Worm (Caenorhabditis elegans) whole organism, L3 larva: Measurements from ENCODE around the gene ugt-62.
A peak's percentile ranks its signal among the peaks of the same experiment; 100 is the strongest.

ENCODE experiments used
- R02D3.7 ChIP-seq: fragments of 150-350 bp; optimal IDR thresholded peaks from 2 replicates; lab custom pipeline; 2014; ENCODE audit warnings: missing biosample characterization, missing genetic modification characterization
- ZK546.5 ChIP-seq: sonication (generic microtip); optimal IDR thresholded peaks from 2 replicates; lab custom pipeline; 2017; ENCODE audit warnings: missing biosample characterization, missing genetic modification characterization
- aly-2 ChIP-seq: fragments of 150-350 bp; optimal IDR thresholded peaks from 2 replicates; lab custom pipeline; 2014; ENCODE audit warnings: missing biosample characterization, missing genetic modification characterization
- ama-1 ChIP-seq: fragments of 150-350 bp; optimal IDR thresholded peaks from 2 replicates; lab custom pipeline; 2018
- ceh-16 ChIP-seq: sonication (generic microtip); optimal IDR thresholded peaks from 2 replicates; lab custom pipeline; 2017; ENCODE audit warnings: missing biosample characterization, missing genetic modification characterization
- ceh-28 ChIP-seq: fragments of 150-350 bp; optimal IDR thresholded peaks from 2 replicates; lab custom pipeline; 2014; ENCODE audit warnings: missing biosample characterization, missing genetic modification reagents, missing genetic modification characterization
- daf-12 ChIP-seq: fragments of 150-350 bp; optimal IDR thresholded peaks from 2 replicates; lab custom pipeline; 2014; ENCODE audit warnings: missing biosample characterization, missing genetic modification reagents, missing genetic modification characterization
- egl-27 ChIP-seq: sonication (generic microtip); optimal IDR thresholded peaks from 4 replicates; lab custom pipeline; 2017; ENCODE audit warnings: missing biosample characterization, missing genetic modification reagents, missing genetic modification characterization
- elt-1 ChIP-seq: fragments of 150-350 bp; optimal IDR thresholded peaks from 2 replicates; lab custom pipeline; 2014; ENCODE audit warnings: missing biosample characterization, missing genetic modification characterization
- elt-2 ChIP-seq: sonication (generic microtip); optimal IDR thresholded peaks from 2 replicates; lab custom pipeline; 2016; ENCODE audit warnings: missing genetic modification reagents, mild to moderate bottlenecking, missing genetic modification characterization, missing compliant biosample characterization
- elt-3 ChIP-seq, 3 experiments: fragments of 150-350 bp in 1 of 3; sonication (generic microtip) in 2 of 3; optimal IDR thresholded peaks; 2 replicates in 2 of 3; 4 replicates in 1 of 3; lab custom pipeline; 2014 to 2017; ENCODE audit warnings: missing biosample characterization in 3 of 3, missing genetic modification characterization in 3 of 3
- eor-1 ChIP-seq, 2 experiments: fragments of 150-350 bp; optimal IDR thresholded peaks; 2 replicates each; lab custom pipeline; 2014 to 2018; ENCODE audit warnings: missing biosample characterization in 2 of 2, missing genetic modification characterization in 2 of 2
- fkh-10 ChIP-seq: sonication (generic microtip); optimal IDR thresholded peaks from 2 replicates; lab custom pipeline; 2017; ENCODE audit warnings: missing biosample characterization, missing genetic modification reagents, missing genetic modification characterization
- fkh-2 ChIP-seq: fragments of 150-350 bp; optimal IDR thresholded peaks from 2 replicates; lab custom pipeline; 2014; ENCODE audit warnings: missing biosample characterization, missing genetic modification reagents, missing genetic modification characterization
- fos-1 ChIP-seq: fragments of 150-350 bp; optimal IDR thresholded peaks from 2 replicates; lab custom pipeline; 2014; ENCODE audit warnings: missing biosample characterization, missing genetic modification characterization
- hmg-11 ChIP-seq: sonication (generic microtip); optimal IDR thresholded peaks from 2 replicates; lab custom pipeline; 2016; ENCODE audit warnings: missing genetic modification characterization, missing compliant biosample characterization
- jun-1 ChIP-seq: fragments of 150-350 bp; optimal IDR thresholded peaks from 2 replicates; lab custom pipeline; 2014; ENCODE audit warnings: missing biosample characterization, missing genetic modification reagents, missing genetic modification characterization
- lin-15B ChIP-seq: fragments of 150-350 bp; optimal IDR thresholded peaks from 2 replicates; lab custom pipeline; 2014; ENCODE audit warnings: missing biosample characterization, missing genetic modification characterization
- lin-39 ChIP-seq: fragments of 150-350 bp; optimal IDR thresholded peaks from 2 replicates; lab custom pipeline; 2018; ENCODE audit warnings: missing biosample characterization, missing genetic modification reagents, missing genetic modification characterization
- lsy-12 ChIP-seq: sonication (generic microtip); optimal IDR thresholded peaks from 2 replicates; lab custom pipeline; 2016; ENCODE audit warnings: mild to moderate bottlenecking, missing genetic modification characterization, missing compliant biosample characterization
- mdl-1 ChIP-seq: fragments of 150-350 bp; optimal IDR thresholded peaks from 2 replicates; lab custom pipeline; 2014; ENCODE audit warnings: missing biosample characterization, missing genetic modification characterization
- mml-1 ChIP-seq: fragments of 150-350 bp; sonication (generic microtip); optimal IDR thresholded peaks from 3 replicates; lab custom pipeline; 2014; ENCODE audit warnings: missing biosample characterization, missing genetic modification characterization
- nfya-1 ChIP-seq: sonication (generic microtip); optimal IDR thresholded peaks from 2 replicates; lab custom pipeline; 2017; ENCODE audit warnings: missing genetic modification characterization, mild to moderate bottlenecking, missing compliant biosample characterization, antibody characterized with exemption, moderate library complexity; ENCODE audit not compliant: insufficient read depth
- nhr-11 ChIP-seq: fragments of 150-350 bp; optimal IDR thresholded peaks from 2 replicates; lab custom pipeline; 2014; ENCODE audit warnings: missing biosample characterization, missing genetic modification characterization
- nhr-12 ChIP-seq: fragments of 150-350 bp; optimal IDR thresholded peaks from 2 replicates; lab custom pipeline; 2014; ENCODE audit warnings: missing biosample characterization, missing genetic modification characterization
- nhr-23 ChIP-seq: fragments of 150-350 bp; optimal IDR thresholded peaks from 2 replicates; lab custom pipeline; 2014; ENCODE audit warnings: missing biosample characterization, missing genetic modification reagents, missing genetic modification characterization
- nhr-237 ChIP-seq: fragments of 150-350 bp; optimal IDR thresholded peaks from 2 replicates; lab custom pipeline; 2014; ENCODE audit warnings: missing biosample characterization, missing genetic modification characterization
- nhr-25 ChIP-seq: sonication (generic microtip); optimal IDR thresholded peaks from 2 replicates; lab custom pipeline; 2017; ENCODE audit warnings: missing biosample characterization, missing genetic modification characterization
- nhr-28 ChIP-seq: fragments of 150-350 bp; optimal IDR thresholded peaks from 2 replicates; lab custom pipeline; 2014; ENCODE audit warnings: missing biosample characterization, missing genetic modification characterization
- nhr-43 ChIP-seq: sonication (generic microtip); optimal IDR thresholded peaks from 2 replicates; lab custom pipeline; 2016; ENCODE audit warnings: mild to moderate bottlenecking, missing genetic modification characterization, missing compliant biosample characterization; ENCODE audit not compliant: poor library complexity, severe bottlenecking
- nhr-67 ChIP-seq: fragments of 150-350 bp; optimal IDR thresholded peaks from 2 replicates; lab custom pipeline; 2014; ENCODE audit warnings: missing biosample characterization, missing genetic modification characterization
- nhr-76 ChIP-seq: fragments of 150-350 bp; sonication (generic microtip); optimal IDR thresholded peaks from 5 replicates; lab custom pipeline; 2014; ENCODE audit warnings: missing biosample characterization, missing genetic modification characterization
- nhr-77 ChIP-seq: fragments of 150-350 bp; optimal IDR thresholded peaks from 2 replicates; lab custom pipeline; 2014; ENCODE audit warnings: missing biosample characterization, missing genetic modification characterization
- pha-4 ChIP-seq: fragments of 150-350 bp; optimal IDR thresholded peaks from 2 replicates; lab custom pipeline; 2014; ENCODE audit warnings: missing biosample characterization, missing genetic modification reagents, missing genetic modification characterization
- pqm-1 ChIP-seq: fragments of 150-350 bp; optimal IDR thresholded peaks from 2 replicates; lab custom pipeline; 2017; ENCODE audit warnings: missing biosample characterization, missing genetic modification characterization, inconsistent platforms
- sea-2 ChIP-seq: fragments of 150-350 bp; sonication (generic microtip); optimal IDR thresholded peaks from 4 replicates; lab custom pipeline; 2014; ENCODE audit warnings: missing biosample characterization, missing genetic modification reagents, missing genetic modification characterization
- skn-1 ChIP-seq: fragments of 150-350 bp; optimal IDR thresholded peaks from 2 replicates; lab custom pipeline; 2014; ENCODE audit warnings: missing biosample characterization, missing genetic modification characterization
- snpc-4 ChIP-seq: fragments of 150-350 bp; optimal IDR thresholded peaks from 2 replicates; lab custom pipeline; 2014; ENCODE audit warnings: missing biosample characterization, missing genetic modification characterization
- tbx-2 ChIP-seq: sonication (generic microtip); optimal IDR thresholded peaks from 2 replicates; lab custom pipeline; 2016; ENCODE audit warnings: mild to moderate bottlenecking, missing genetic modification characterization, missing compliant biosample characterization
- unc-39 ChIP-seq: sonication (generic microtip); optimal IDR thresholded peaks from 4 replicates; lab custom pipeline; 2017; ENCODE audit warnings: missing biosample characterization, missing genetic modification characterization
- unc-62 ChIP-seq: fragments of 150-350 bp; sonication (generic microtip); optimal IDR thresholded peaks from 4 replicates; lab custom pipeline; 2014; ENCODE audit warnings: missing biosample characterization, missing genetic modification reagents, missing genetic modification characterization
- zag-1 ChIP-seq: fragments of 150-350 bp; optimal IDR thresholded peaks from 2 replicates; lab custom pipeline; 2014; ENCODE audit warnings: missing biosample characterization, missing genetic modification characterization
- ztf-11 ChIP-seq: fragments of 150-350 bp; optimal IDR thresholded peaks from 2 replicates; lab custom pipeline; 2014; ENCODE audit warnings: missing biosample characterization, missing genetic modification characterization
- ztf-4 ChIP-seq: fragments of 150-350 bp; optimal IDR thresholded peaks from 2 replicates; lab custom pipeline; 2014; ENCODE audit warnings: missing biosample characterization, missing genetic modification characterization

ugt-62 gene

ce11 chrIII:4496085-4496484, 44.3 kb downstream of the ugt-62 start:
- TF ChIP-seq nhr-23 (tag; lab: Kevin White, UChicago): peak; percentile 58
- TF ChIP-seq jun-1 (tag; lab: Kevin White, UChicago): peak; percentile 52
- no peak for TF ChIP-seq skn-1 (tag; lab: Kevin White, UChicago)
- no peak for TF ChIP-seq lin-39 (tag; lab: Kevin White, UChicago)
- no peak for TF ChIP-seq zag-1
- TF ChIP-seq pqm-1 (tag; lab: Kevin White, UChicago): peak; percentile 81
- TF ChIP-seq pha-4: peak; percentile 4
- TF ChIP-seq elt-3 (tag; optimal IDR thresholded peaks at IDR 0.05; lab: Kevin White, UChicago): peak; percentile 6 to 53 (median 38)
- peak; percentile 15 for TF ChIP-seq lsy-12 (tag; lab: Kevin White, UChicago)
- TF ChIP-seq nhr-43 (tag; lab: Kevin White, UChicago): peak; percentile 44
- TF ChIP-seq nhr-25 (tag; lab: Kevin White, UChicago): peak; percentile 19
- TF ChIP-seq nhr-67: no peak
- TF ChIP-seq elt-2 (tag; lab: Kevin White, UChicago): peak; percentile 91

- TF ChIP-seq nfya-1 (peak; percentile 18), tbx-2 (tag; lab: Kevin White, UChicago) (no peak)
- TF ChIP-seq, all 47 proteins: peak for 1
These were observed 44.7 kb downstream of the ugt-62 start for ce11 chrIII:4495685-4496084.

- TF ChIP-seq elt-1 (tag; lab: Kevin White, UChicago) (peak; percentile 77), unc-39 (tag; lab: Kevin White, UChicago) (no peak), nhr-28 (tag; lab: Kevin White, UChicago) (no peak), nhr-25 (tag; lab: Kevin White, UChicago) (peak; percentile 68), sea-2 (no peak), unc-62 (GFP tag; lab: Kevin White, UChicago) (no peak), nhr-11 (tag; lab: Kevin White, UChicago) (no peak), elt-3 (tag; optimal IDR thresholded peaks at IDR 0.05; lab: Kevin White, UChicago) (no peak), ztf-11 (tag; lab: Kevin White, UChicago) (no peak), tbx-2 (tag; lab: Kevin White, UChicago) (no peak), mml-1 (tag; lab: Kevin White, UChicago) (no peak), nhr-23 (tag; lab: Kevin White, UChicago) (peak; percentile 68), nhr-43 (tag; lab: Kevin White, UChicago) (peak; percentile 46)
These were observed 45.2 kb downstream of the ugt-62 start for ce11 chrIII:4495250-4495649.

ce11 chrIII:4494541-4495010, 45.8 kb downstream of the ugt-62 start:
- TF ChIP-seq tbx-2 (tag; lab: Kevin White, UChicago): no peak
- no peak for TF ChIP-seq ZK546.5 (tag; lab: Kevin White, UChicago)
- peak; percentile 50 for TF ChIP-seq pha-4
- TF ChIP-seq egl-27 (tag; lab: Kevin White, UChicago): no peak
- no peak for TF ChIP-seq nhr-28 (tag; lab: Kevin White, UChicago)
- peak; percentile 37 for TF ChIP-seq nfya-1
- no peak for TF ChIP-seq fos-1 (tag; lab: Kevin White, UChicago)
- TF ChIP-seq nhr-77 (tag; lab: Kevin White, UChicago): no peak
- no peak for TF ChIP-seq lin-39 (tag; lab: Kevin White, UChicago)
- TF ChIP-seq aly-2 (tag; lab: Kevin White, UChicago): no peak
- TF ChIP-seq elt-3 (tag; optimal IDR thresholded peaks at IDR 0.05; lab: Kevin White, UChicago): peak; percentile 42 to 91 (median 89)
- no peak for TF ChIP-seq nhr-12 (tag; lab: Kevin White, UChicago)
- TF ChIP-seq jun-1 (tag; lab: Kevin White, UChicago): peak; percentile 83
- TF ChIP-seq skn-1 (tag; lab: Kevin White, UChicago): no peak
- TF ChIP-seq snpc-4 (tag; lab: Kevin White, UChicago): no peak
- peak; percentile 78 for TF ChIP-seq elt-2 (tag; lab: Kevin White, UChicago)
- TF ChIP-seq hmg-11 (tag; lab: Kevin White, UChicago): no peak
- no peak for TF ChIP-seq ztf-4
- TF ChIP-seq R02D3.7 (tag; lab: Kevin White, UChicago): no peak
- peak; percentile 58 for TF ChIP-seq ceh-28
- no peak for TF ChIP-seq ceh-16
- no peak for TF ChIP-seq unc-39 (tag; lab: Kevin White, UChicago)
- no peak for TF ChIP-seq mml-1 (tag; lab: Kevin White, UChicago)
- TF ChIP-seq nhr-237 (tag; lab: Kevin White, UChicago): no peak
- no peak for TF ChIP-seq eor-1 (tag; optimal IDR thresholded peaks at IDR 0.05; lab: Kevin White, UChicago)
- TF ChIP-seq lsy-12 (tag; lab: Kevin White, UChicago): peak; percentile 54
- no peak for TF ChIP-seq nhr-11 (tag; lab: Kevin White, UChicago)
- TF ChIP-seq lin-15B (tag; lab: Kevin White, UChicago): peak; percentile 9
- peak; percentile 79 for TF ChIP-seq nhr-43 (tag; lab: Kevin White, UChicago)
- TF ChIP-seq sea-2: no peak
- no peak for TF ChIP-seq ama-1 (lab: Kevin White, UChicago)
- peak; percentile 69 for TF ChIP-seq pqm-1 (tag; lab: Kevin White, UChicago)
- TF ChIP-seq nhr-67: no peak
- no peak for TF ChIP-seq fkh-2 (tag; lab: Kevin White, UChicago)
- peak; percentile 83 for TF ChIP-seq nhr-23 (tag; lab: Kevin White, UChicago)
- no peak for TF ChIP-seq daf-12 (tag; lab: Kevin White, UChicago)
- no peak for TF ChIP-seq nhr-76 (tag; lab: Kevin White, UChicago)
- no peak for TF ChIP-seq fkh-10
- TF ChIP-seq mdl-1 (tag; lab: Kevin White, UChicago): peak; percentile 16
- TF ChIP-seq nhr-25 (tag; lab: Kevin White, UChicago): peak; percentile 74
